Worm (Caenorhabditis elegans): ENCODE measurements around the gene nhr-11.

Gene nhr-11

DNA sequence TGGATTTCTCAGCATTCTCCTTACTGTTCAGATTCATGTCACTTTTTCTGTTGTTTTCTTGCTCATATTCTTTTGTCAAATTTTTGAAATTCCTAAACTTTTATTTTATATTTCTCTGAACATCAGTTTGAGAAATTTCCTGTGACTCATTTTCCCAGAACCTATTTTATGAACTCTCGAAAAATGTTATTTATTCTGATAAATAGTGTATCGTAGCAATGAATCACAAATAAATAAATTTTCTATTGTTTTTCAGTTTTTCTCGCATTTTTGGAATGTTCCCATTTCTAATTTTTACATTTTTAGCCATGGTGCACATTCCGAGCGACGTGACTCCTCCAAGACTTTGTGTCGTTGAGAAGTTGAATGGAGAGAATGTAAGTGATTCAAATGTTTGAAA lies 49.0 kb downstream of the nhr-11 start, which contains the start of gene nrfl-1:
Gene nrfl-1 (plus strand): TSS at position 301 of the 400 bp plus-strand sequence.
- TF ChIP-seq ztf-29 (GFP tag; IDR thresholded peaks at IDR 0.05) (no peak), tab-1 (GFP tag; IDR thresholded peaks at IDR 0.05) (no peak), ref-1 (GFP tag; conservative IDR thresholded peaks at IDR 0.05) (no peak), med-1 (GFP tag; optimal IDR thresholded peaks at IDR 0.05; ENCODE audit: insufficient read depth) (no peak)

DNA sequence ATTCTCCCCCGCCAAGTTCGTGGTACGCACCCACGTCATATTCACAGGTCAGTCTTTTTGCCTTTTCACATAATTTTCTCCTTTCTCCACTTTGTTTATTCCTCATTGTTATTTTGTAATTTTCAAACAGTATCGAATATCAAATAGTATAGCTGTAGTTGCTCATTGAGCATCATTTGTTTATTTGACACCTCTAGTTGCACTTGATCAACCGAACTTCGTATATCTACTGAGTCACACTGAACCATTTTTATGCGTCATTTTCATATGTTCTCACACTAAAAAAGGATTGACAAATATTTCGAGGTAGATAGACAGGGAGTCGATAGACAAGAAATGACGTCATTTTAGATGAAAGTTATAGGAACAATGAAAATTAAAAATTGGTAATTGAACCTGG lies 50.4 kb downstream of the nhr-11 start:
- TF ChIP-seq ref-1 (GFP tag; conservative IDR thresholded peaks at IDR 0.05) = no peak
- TF ChIP-seq med-1 (GFP tag; optimal IDR thresholded peaks at IDR 0.05; ENCODE audit: insufficient read depth) = no peak

ce11 chrIV:9121545-9121944 lies 51.7 kb downstream of the nhr-11 start:
- TF ChIP-seq tab-1 (GFP tag; IDR thresholded peaks at IDR 0.05) (no peak), klf-2 (GFP tag; conservative IDR thresholded peaks at IDR 0.05) (no peak), ztf-29 (GFP tag; IDR thresholded peaks at IDR 0.05) (no peak), ref-1 (GFP tag; conservative IDR thresholded peaks at IDR 0.05) (no peak), T22C8.4 (GFP tag; IDR thresholded peaks at IDR 0.05) (no peak), cog-1 (tag; optimal IDR thresholded peaks at IDR 0.05) (no peak), ztf-23 (GFP tag; IDR thresholded peaks at IDR 0.05) (no peak), flt-1 (GFP tag; IDR thresholded peaks at IDR 0.05) (no peak), med-1 (GFP tag; optimal IDR thresholded peaks at IDR 0.05; ENCODE audit: insufficient read depth) (no peak)
